Worm (Caenorhabditis elegans) whole organism, L1 larva: ENCODE results near the gene K07C5.3.

Source experiments
- C16A3.4 ChIP-seq: fragments of 150-350 bp; optimal IDR thresholded peaks from 2 replicates; lab custom pipeline; 2014; ENCODE audit warnings: missing biosample characterization, missing genetic modification characterization
- F16B12.6 ChIP-seq: fragments of 150-350 bp; optimal IDR thresholded peaks from 2 replicates; lab custom pipeline; 2014; ENCODE audit warnings: missing biosample characterization, missing genetic modification characterization
- Y116A8C.19 ChIP-seq: sonication (generic microtip); optimal IDR thresholded peaks from 2 replicates; lab custom pipeline; 2016; ENCODE audit warnings: missing compliant biosample characterization, missing genetic modification characterization, borderline replicate concordance
- ama-1 ChIP-seq: fragments of 150-350 bp; optimal IDR thresholded peaks from 2 replicates; lab custom pipeline; 2014
- blmp-1 ChIP-seq: fragments of 150-350 bp; optimal IDR thresholded peaks from 2 replicates; lab custom pipeline; 2014; ENCODE audit warnings: missing biosample characterization, missing genetic modification characterization
- ceh-63 ChIP-seq: fragments of 200-800 bp; sonication (Bioruptor generic); optimal IDR thresholded peaks from 2 replicates; lab custom pipeline; 2018; ENCODE audit warnings: mild to moderate bottlenecking, missing genetic modification characterization, missing compliant biosample characterization
- ceh-8 ChIP-seq: fragments of 200-800 bp; sonication (Bioruptor generic); optimal IDR thresholded peaks from 2 replicates; lab custom pipeline; 2018; ENCODE audit warnings: mild to moderate bottlenecking, missing genetic modification characterization, moderate library complexity, missing compliant biosample characterization
- ceh-88 ChIP-seq: fragments of 200-800 bp; sonication (Bioruptor generic); IDR thresholded peaks from 2 replicates; pipeline ENCODE4 v1.3.6; 2022; ENCODE audit warnings: missing genetic modification characterization, missing compliant biosample characterization
- ceh-90 ChIP-seq: sonication (generic microtip); optimal IDR thresholded peaks from 2 replicates; lab custom pipeline; 2016; ENCODE audit warnings: missing genetic modification characterization, missing compliant biosample characterization
- ces-1 ChIP-seq: fragments of 150-350 bp; optimal IDR thresholded peaks from 2 replicates; lab custom pipeline; 2014; ENCODE audit warnings: missing biosample characterization, missing genetic modification reagents, missing genetic modification characterization
- dsc-1 ChIP-seq: sonication (generic microtip); optimal IDR thresholded peaks from 2 replicates; lab custom pipeline; 2016; ENCODE audit warnings: mild to moderate bottlenecking, missing genetic modification characterization, missing compliant biosample characterization
- efl-3 ChIP-seq: fragments of 200-800 bp; sonication (Bioruptor generic); optimal IDR thresholded peaks from 2 replicates; lab custom pipeline; 2018; ENCODE audit warnings: mild to moderate bottlenecking, missing genetic modification characterization, missing compliant biosample characterization
- elt-2 ChIP-seq: sonication (generic microtip); optimal IDR thresholded peaks from 2 replicates; lab custom pipeline; 2016; ENCODE audit warnings: missing genetic modification characterization, mild to moderate bottlenecking, inconsistent platforms, missing compliant biosample characterization, missing genetic modification reagents
- elt-3 ChIP-seq, 6 experiments: fragments of 150-350 bp in 1 of 6; sonication (generic microtip); optimal IDR thresholded peaks; 2 replicates each; lab custom pipeline; 2017 to 2018; ENCODE audit warnings: missing biosample characterization in 6 of 6, missing genetic modification characterization in 6 of 6, inconsistent platforms in 1 of 6
- ets-5 ChIP-seq: fragments of 200-800 bp; sonication (Bioruptor generic); IDR thresholded peaks from 2 replicates; pipeline ENCODE4 v1.3.6; 2022; ENCODE audit warnings: missing genetic modification characterization, missing compliant biosample characterization
- fkh-8 ChIP-seq: sonication (generic microtip); optimal IDR thresholded peaks from 2 replicates; lab custom pipeline; 2016; ENCODE audit warnings: mild to moderate bottlenecking, missing genetic modification characterization, missing compliant biosample characterization
- hlh-17 ChIP-seq: fragments of 200-800 bp; sonication (Bioruptor generic); optimal IDR thresholded peaks from 2 replicates; lab custom pipeline; 2018; ENCODE audit warnings: missing genetic modification characterization, mild to moderate bottlenecking, missing compliant biosample characterization, moderate library complexity, borderline replicate concordance
- hpl-2 ChIP-seq: fragments of 150-350 bp; optimal IDR thresholded peaks from 2 replicates; lab custom pipeline; 2014; ENCODE audit warnings: missing biosample characterization, missing genetic modification reagents, missing genetic modification characterization
- irx-1 ChIP-seq: sonication (generic microtip); optimal IDR thresholded peaks from 2 replicates; lab custom pipeline; 2016; ENCODE audit warnings: missing genetic modification characterization, missing compliant biosample characterization
- isw-1 ChIP-seq: fragments of 200-800 bp; sonication (Bioruptor generic); IDR thresholded peaks from 2 replicates; pipeline ENCODE4 v1.3.6; 2022; ENCODE audit warnings: missing genetic modification characterization, missing compliant biosample characterization
- jun-1 ChIP-seq: fragments of 150-350 bp; optimal IDR thresholded peaks from 2 replicates; lab custom pipeline; 2014; ENCODE audit warnings: missing biosample characterization, missing genetic modification reagents, missing genetic modification characterization
- lin-13 ChIP-seq: fragments of 150-350 bp; optimal IDR thresholded peaks from 2 replicates; lab custom pipeline; 2014; ENCODE audit warnings: missing biosample characterization, missing genetic modification reagents, missing genetic modification characterization
- lin-39 ChIP-seq: fragments of 150-350 bp; optimal IDR thresholded peaks from 2 replicates; lab custom pipeline; 2014; ENCODE audit warnings: missing biosample characterization, missing genetic modification reagents, missing genetic modification characterization
- lsy-2 ChIP-seq, 2 experiments: fragments of 150-350 bp; optimal IDR thresholded peaks; 2 replicates each; lab custom pipeline; 2014; ENCODE audit warnings: missing biosample characterization in 2 of 2, missing genetic modification characterization in 2 of 2
- mab-9 ChIP-seq: fragments of 200-800 bp; sonication (Bioruptor generic); IDR thresholded peaks from 2 replicates; pipeline ENCODE4 v1.3.6; 2022; ENCODE audit warnings: missing genetic modification reagents, missing genetic modification characterization, missing compliant biosample characterization
- mdl-1 ChIP-seq, 2 experiments: fragments of 150-350 bp; optimal IDR thresholded peaks; 2 replicates each; lab custom pipeline; 2014 to 2017; ENCODE audit warnings: missing biosample characterization in 2 of 2, missing genetic modification characterization in 2 of 2, inconsistent platforms in 1 of 2
- mef-2 ChIP-seq: fragments of 150-350 bp; optimal IDR thresholded peaks from 2 replicates; lab custom pipeline; 2014; ENCODE audit warnings: missing biosample characterization, missing genetic modification characterization
- mep-1 ChIP-seq: fragments of 150-350 bp; optimal IDR thresholded peaks from 2 replicates; lab custom pipeline; 2014; ENCODE audit warnings: missing biosample characterization, missing genetic modification characterization
- nhr-11 ChIP-seq: fragments of 150-350 bp; optimal IDR thresholded peaks from 2 replicates; lab custom pipeline; 2014; ENCODE audit warnings: missing biosample characterization, missing genetic modification characterization
- nhr-12 ChIP-seq: sonication (generic microtip); optimal IDR thresholded peaks from 2 replicates; lab custom pipeline; 2017; ENCODE audit warnings: missing biosample characterization, missing genetic modification characterization
- nhr-237 ChIP-seq: fragments of 150-350 bp; optimal IDR thresholded peaks from 2 replicates; lab custom pipeline; 2014; ENCODE audit warnings: missing biosample characterization, missing genetic modification characterization
- nhr-28 ChIP-seq: fragments of 150-350 bp; optimal IDR thresholded peaks from 2 replicates; lab custom pipeline; 2014; ENCODE audit warnings: missing biosample characterization, missing genetic modification characterization
- nhr-71 ChIP-seq: sonication (generic microtip); optimal IDR thresholded peaks from 2 replicates; lab custom pipeline; 2016; ENCODE audit warnings: mild to moderate bottlenecking, missing genetic modification characterization, moderate library complexity, missing compliant biosample characterization
- nhr-76 ChIP-seq: sonication (generic microtip); optimal IDR thresholded peaks from 2 replicates; lab custom pipeline; 2017; ENCODE audit warnings: missing biosample characterization, missing genetic modification characterization
- nhr-77 ChIP-seq: fragments of 150-350 bp; optimal IDR thresholded peaks from 2 replicates; lab custom pipeline; 2014; ENCODE audit warnings: missing biosample characterization, missing genetic modification characterization
- nhr-84 ChIP-seq: sonication (generic microtip); optimal IDR thresholded peaks from 2 replicates; lab custom pipeline; 2017; ENCODE audit warnings: missing biosample characterization, missing genetic modification characterization
- nhr-85 ChIP-seq: sonication (generic microtip); peaks from one replicate; lab custom pipeline; 2016; ENCODE audit warnings: missing genetic modification characterization, inconsistent platforms, missing compliant biosample characterization
- nhr-90 ChIP-seq: sonication (generic microtip); optimal IDR thresholded peaks from 2 replicates; lab custom pipeline; 2016; ENCODE audit warnings: mild to moderate bottlenecking, missing genetic modification characterization, missing compliant biosample characterization; ENCODE audit not compliant: poor library complexity
- pax-3 ChIP-seq: fragments of 200-800 bp; sonication (Bioruptor generic); optimal IDR thresholded peaks from 2 replicates; lab custom pipeline; 2018; ENCODE audit warnings: mild to moderate bottlenecking, missing genetic modification characterization, moderate library complexity, missing compliant biosample characterization
- snu-23 ChIP-seq: sonication (generic microtip); optimal IDR thresholded peaks from 2 replicates; lab custom pipeline; 2016; ENCODE audit warnings: missing genetic modification characterization, missing compliant biosample characterization
- sox-4 ChIP-seq: sonication (generic microtip); optimal IDR thresholded peaks from 2 replicates; lab custom pipeline; 2016; ENCODE audit warnings: missing genetic modification characterization, missing compliant biosample characterization
- sptf-1 ChIP-seq: fragments of 150-350 bp; optimal IDR thresholded peaks from 2 replicates; lab custom pipeline; 2014; ENCODE audit warnings: missing biosample characterization, missing genetic modification characterization
- sup-37 ChIP-seq: fragments of 200-800 bp; sonication (Bioruptor generic); optimal IDR thresholded peaks from 2 replicates; lab custom pipeline; 2018; ENCODE audit warnings: mild to moderate bottlenecking, missing genetic modification characterization, missing compliant biosample characterization
- swsn-7 ChIP-seq: sonication (generic microtip); optimal IDR thresholded peaks from 2 replicates; lab custom pipeline; 2016; ENCODE audit warnings: missing genetic modification characterization, missing compliant biosample characterization
- tbx-2 ChIP-seq: sonication (generic microtip); optimal IDR thresholded peaks from 2 replicates; lab custom pipeline; 2016; ENCODE audit warnings: missing genetic modification characterization, missing compliant biosample characterization
- tlp-1 ChIP-seq: fragments of 150-350 bp; optimal IDR thresholded peaks from 2 replicates; lab custom pipeline; 2014; ENCODE audit warnings: missing biosample characterization, missing genetic modification characterization
- unc-130 ChIP-seq: fragments of 150-350 bp; optimal IDR thresholded peaks from 2 replicates; lab custom pipeline; 2017; ENCODE audit warnings: missing biosample characterization, missing genetic modification characterization, inconsistent platforms
- unc-30 ChIP-seq: sonication (generic microtip); optimal IDR thresholded peaks from 2 replicates; lab custom pipeline; 2017; ENCODE audit warnings: missing biosample characterization, missing genetic modification characterization
- unc-86 ChIP-seq: sonication (generic microtip); optimal IDR thresholded peaks from 2 replicates; lab custom pipeline; 2016; ENCODE audit warnings: missing genetic modification characterization, missing compliant biosample characterization
- unc-98 ChIP-seq: fragments of 200-800 bp; sonication (Bioruptor generic); IDR thresholded peaks from 2 replicates; pipeline ENCODE4 v1.3.6; 2022; ENCODE audit warnings: missing genetic modification characterization, missing compliant biosample characterization
- vab-15 ChIP-seq: sonication (generic microtip); optimal IDR thresholded peaks from 2 replicates; lab custom pipeline; 2017; ENCODE audit warnings: missing genotype, mild to moderate bottlenecking, missing genetic modification characterization, missing compliant biosample characterization
- xbp-1 ChIP-seq: sonication (generic microtip); optimal IDR thresholded peaks from 2 replicates; lab custom pipeline; 2016; ENCODE audit warnings: missing genetic modification characterization, missing compliant biosample characterization
- zag-1 ChIP-seq: fragments of 150-350 bp; optimal IDR thresholded peaks from 2 replicates; lab custom pipeline; 2014; ENCODE audit warnings: missing biosample characterization, missing genetic modification characterization
- ztf-11 ChIP-seq, 2 experiments: sonication (generic microtip); optimal IDR thresholded peaks; 2 replicates each; lab custom pipeline; 2016 to 2017; ENCODE audit warnings: missing genetic modification characterization in 2 of 2, missing biosample characterization in 1 of 2, missing compliant biosample characterization in 1 of 2

Gene K07C5.3

ce11 chrV:10355773-10356335 is 13.0 kb downstream of the K07C5.3 start, which contains the start of gene sluh-7:
sluh-7 (minus strand) TSS chrV:10355823.
- TF ChIP-seq dsc-1 (tag; lab: Kevin White, UChicago) (peak; percentile 91), ceh-8 (no peak), xbp-1 (peak; percentile 89), sptf-1 (no peak), nhr-237 (peak; percentile 41), vab-15 (tag; lab: Kevin White, UChicago) (peak; percentile 60), ceh-63 (GFP tag; lab: Kevin White, UChicago) (no peak), ces-1 (GFP tag; lab: Kevin White, UChicago) (no peak), lin-39 (tag; lab: Kevin White, UChicago) (peak; percentile 65), ama-1 (lab: Kevin White, UChicago) (no peak), ceh-88 (peak; percentile 69), blmp-1 (tag; lab: Kevin White, UChicago) (peak; percentile 77), unc-86 (peak; percentile 82), lin-13 (GFP tag; lab: Kevin White, UChicago) (peak; percentile 72), nhr-28 (no peak), sox-4 (tag; lab: Kevin White, UChicago) (peak; percentile 90), jun-1 (no peak), isw-1 (peak; percentile 82), zag-1 (no peak), unc-30 (tag; lab: Kevin White, UChicago) (peak; percentile 22), mab-9 (GFP tag; lab: Robert Waterston, UW) (peak; percentile 76), mep-1 (tag; lab: Kevin White, UChicago) (peak; percentile 93), hlh-17 (GFP tag; lab: Kevin White, UChicago) (no peak), tbx-2 (tag; lab: Kevin White, UChicago) (peak; percentile 91), elt-2 (peak; percentile 65), lsy-2 (tag; optimal IDR thresholded peaks at IDR 0.05; lab: Kevin White, UChicago) (peak; percentile 82 to 84), nhr-84 (tag; lab: Kevin White, UChicago) (no peak), C16A3.4 (tag; lab: Kevin White, UChicago) (peak; percentile 62), efl-3 (GFP tag; lab: Kevin White, UChicago) (peak; percentile 11), elt-3 (tag; optimal IDR thresholded peaks at IDR 0.05; lab: Kevin White, UChicago) (peak in 2 of 6 experiments; percentile 54 to 71), Y116A8C.19 (tag; lab: Kevin White, UChicago) (peak; percentile 77), mdl-1 (tag; optimal IDR thresholded peaks at IDR 0.05; lab: Kevin White, UChicago) (peak in 1 of 2 experiments; percentile 35), F16B12.6 (tag; lab: Kevin White, UChicago) (peak; percentile 6), unc-98 (GFP tag; lab: Robert Waterston, UW) (peak; percentile 85), hpl-2 (GFP tag; lab: Kevin White, UChicago) (no peak), nhr-85 (peak; percentile 95), mef-2 (peak; percentile 12), ztf-11 (tag; optimal IDR thresholded peaks at IDR 0.05; lab: Kevin White, UChicago) (peak in 1 of 2 experiments; percentile 96), ceh-90 (tag; lab: Kevin White, UChicago) (peak; percentile 96), nhr-11 (tag; lab: Kevin White, UChicago) (peak; percentile 28), pax-3 (peak; percentile 84), swsn-7 (peak; percentile 84), nhr-71 (tag; lab: Kevin White, UChicago) (peak; percentile 94), unc-130 (tag; lab: Kevin White, UChicago) (peak; percentile 71), nhr-76 (tag; lab: Kevin White, UChicago) (no peak), nhr-90 (tag; lab: Kevin White, UChicago) (peak; percentile 97), sup-37 (peak; percentile 63), fkh-8 (tag; lab: Kevin White, UChicago) (peak; percentile 78), irx-1 (tag; lab: Kevin White, UChicago) (peak; percentile 95), nhr-12 (tag; lab: Kevin White, UChicago) (no peak), ets-5 (GFP tag; lab: Robert Waterston, UW) (no peak), snu-23 (GFP tag; lab: Kevin White, UChicago) (peak; percentile 87), nhr-77 (tag; lab: Kevin White, UChicago) (peak; percentile 38), tlp-1 (tag; lab: Kevin White, UChicago) (no peak)
